Fruit fly (Drosophila melanogaster) whole organism, prepupa: ENCODE data around the gene CG34325.

Source experiments
- Blimp-1 ChIP-seq: fragments of 200-800 bp; sonication (Bioruptor generic); optimal IDR thresholded peaks from 3 replicates; lab custom pipeline; 2017; ENCODE audit warnings: missing biosample characterization, missing genetic modification characterization, mild to moderate bottlenecking, moderate library complexity, missing genetic modification reagents
- CG10669 ChIP-seq: fragments of 200-800 bp; sonication (Bioruptor generic); optimal IDR thresholded peaks from 3 replicates; lab custom pipeline; 2018; ENCODE audit warnings: missing biosample characterization, mild to moderate bottlenecking, missing genetic modification characterization, moderate library complexity
- CG11294 ChIP-seq: fragments of 200-800 bp; sonication (Bioruptor generic); IDR thresholded peaks from 2 replicates; pipeline ENCODE4 v1.3.6; 2022; ENCODE audit warnings: missing biosample characterization, missing genetic modification characterization
- CG11762 ChIP-seq: fragments of 200-800 bp; sonication (Bioruptor generic); optimal IDR thresholded peaks from 3 replicates; lab custom pipeline; 2016; ENCODE audit warnings: missing biosample characterization, missing genetic modification characterization; ENCODE audit not compliant: insufficient read depth
- CG16779 ChIP-seq: fragments of 200-800 bp; sonication (Bioruptor generic); optimal IDR thresholded peaks from 3 replicates; lab custom pipeline; 2017; ENCODE audit warnings: missing biosample characterization, mild to moderate bottlenecking, missing genetic modification characterization
- CG3032 ChIP-seq: fragments of 200-800 bp; optimal IDR thresholded peaks from 2 replicates; lab custom pipeline; 2019; ENCODE audit warnings: missing biosample characterization, mild to moderate bottlenecking, missing genetic modification characterization, moderate library complexity
- CG32006 ChIP-seq: fragments of 200-800 bp; sonication (Bioruptor generic); optimal IDR thresholded peaks from 3 replicates; lab custom pipeline; 2017; ENCODE audit warnings: missing biosample characterization, mild to moderate bottlenecking, missing genetic modification characterization
- CG4318 ChIP-seq: fragments of 200-800 bp; sonication (Bioruptor generic); optimal IDR thresholded peaks from 3 replicates; lab custom pipeline; 2017; ENCODE audit warnings: missing biosample characterization, mild to moderate bottlenecking, missing genetic modification characterization
- CG6854 ChIP-seq: fragments of 200-800 bp; sonication (Bioruptor generic); optimal IDR thresholded peaks from 2 replicates; lab custom pipeline; 2017; ENCODE audit warnings: missing biosample characterization, mild to moderate bottlenecking, missing genetic modification characterization
- CG7368 ChIP-seq: fragments of 200-800 bp; sonication (Bioruptor generic); optimal IDR thresholded peaks from 3 replicates; lab custom pipeline; 2016; ENCODE audit warnings: missing biosample characterization, missing genetic modification characterization
- CG8319 ChIP-seq: fragments of 200-800 bp; sonication (Bioruptor generic); optimal IDR thresholded peaks from 3 replicates; lab custom pipeline; 2016; ENCODE audit warnings: missing biosample characterization, missing genetic modification characterization
- CG9139 ChIP-seq: fragments of 200-800 bp; sonication (Bioruptor generic); optimal IDR thresholded peaks from 3 replicates; lab custom pipeline; 2017; ENCODE audit warnings: missing biosample characterization, mild to moderate bottlenecking, missing genetic modification characterization
- Eip75B ChIP-seq: fragments of 200-800 bp; sonication (Bioruptor generic); optimal IDR thresholded peaks from 3 replicates; lab custom pipeline; 2016; ENCODE audit warnings: missing biosample characterization, missing genetic modification characterization
- Eip78C ChIP-seq: fragments of 200-800 bp; sonication (Bioruptor generic); peaks from one replicate; lab custom pipeline; 2016; ENCODE audit warnings: missing biosample characterization, missing genetic modification characterization
- Ets21C ChIP-seq: fragments of 200-800 bp; sonication (Bioruptor generic); optimal IDR thresholded peaks from 3 replicates; lab custom pipeline; 2016; ENCODE audit warnings: missing biosample characterization, missing genetic modification characterization
- Ets96B ChIP-seq: fragments of 200-800 bp; optimal IDR thresholded peaks from 2 replicates; lab custom pipeline; 2019; ENCODE audit warnings: missing biosample characterization, mild to moderate bottlenecking, missing genetic modification characterization, moderate library complexity
- Hr38 ChIP-seq: sonication (Bioruptor generic); optimal IDR thresholded peaks from 2 replicates; lab custom pipeline; 2016; ENCODE audit warnings: missing biosample characterization, missing genetic modification characterization
- Hr39 ChIP-seq: fragments of 200-800 bp; sonication (Bioruptor generic); optimal IDR thresholded peaks from 2 replicates; lab custom pipeline; 2016; ENCODE audit warnings: missing biosample characterization, missing genetic modification characterization
- Hr4 ChIP-seq: fragments of 200-800 bp; sonication (Bioruptor generic); optimal IDR thresholded peaks from 3 replicates; lab custom pipeline; 2016; ENCODE audit warnings: missing biosample characterization, missing genetic modification characterization
- Met ChIP-seq: fragments of 200-800 bp; sonication (Bioruptor generic); optimal IDR thresholded peaks from 3 replicates; lab custom pipeline; 2016; ENCODE audit warnings: missing biosample characterization, missing genetic modification characterization
- Smox ChIP-seq: fragments of 200-800 bp; sonication (Bioruptor generic); optimal IDR thresholded peaks from 3 replicates; lab custom pipeline; 2016; ENCODE audit warnings: missing biosample characterization, missing genetic modification characterization
- Sox14 ChIP-seq: fragments of 200-800 bp; sonication (Bioruptor generic); optimal IDR thresholded peaks from 3 replicates; lab custom pipeline; 2016; ENCODE audit warnings: missing biosample characterization, missing genetic modification characterization
- Sox15 ChIP-seq: fragments of 200-800 bp; sonication (Bioruptor generic); optimal IDR thresholded peaks from 3 replicates; lab custom pipeline; 2016; ENCODE audit warnings: missing biosample characterization, missing genetic modification characterization
- achi ChIP-seq: fragments of 200-800 bp; sonication (Bioruptor generic); optimal IDR thresholded peaks from 3 replicates; lab custom pipeline; 2016; ENCODE audit warnings: missing biosample characterization, missing genetic modification characterization
- cyc ChIP-seq: fragments of 200-800 bp; sonication (Bioruptor generic); optimal IDR thresholded peaks from 3 replicates; lab custom pipeline; 2016; ENCODE audit warnings: missing biosample characterization, missing genetic modification characterization
- dac ChIP-seq: fragments of 200-800 bp; sonication (Bioruptor generic); optimal IDR thresholded peaks from 2 replicates; lab custom pipeline; 2017; ENCODE audit warnings: missing biosample characterization, mild to moderate bottlenecking, missing genetic modification characterization
- dsx ChIP-seq: fragments of 200-800 bp; optimal IDR thresholded peaks from 3 replicates; lab custom pipeline; 2019; ENCODE audit warnings: missing biosample characterization, mild to moderate bottlenecking, missing genetic modification characterization, moderate library complexity; ENCODE audit not compliant: poor library complexity, severe bottlenecking
- eg ChIP-seq: fragments of 200-800 bp; sonication (Bioruptor generic); IDR thresholded peaks from 3 replicates; pipeline ENCODE4 v1.3.6; 2022; ENCODE audit warnings: missing biosample characterization, missing genetic modification characterization
- net ChIP-seq: fragments of 200-800 bp; sonication (Bioruptor generic); optimal IDR thresholded peaks from 3 replicates; lab custom pipeline; 2016; ENCODE audit warnings: missing biosample characterization, missing genetic modification characterization
- pdm3 ChIP-seq: fragments of 200-800 bp; sonication (Bioruptor generic); optimal IDR thresholded peaks from 3 replicates; lab custom pipeline; 2016; ENCODE audit warnings: missing biosample characterization, missing genetic modification characterization
- salr ChIP-seq, 2 experiments: fragments of 200-800 bp; sonication (Bioruptor generic); optimal IDR thresholded peaks; 3 replicates each; lab custom pipeline; 2016 to 2018; ENCODE audit warnings: missing biosample characterization in 2 of 2, missing genetic modification characterization in 2 of 2, mild to moderate bottlenecking in 1 of 2
- spab ChIP-seq: fragments of 200-800 bp; sonication (Bioruptor generic); optimal IDR thresholded peaks from 2 replicates; lab custom pipeline; 2017; ENCODE audit warnings: missing biosample characterization, mild to moderate bottlenecking, missing genetic modification characterization, missing genetic modification reagents
- ss ChIP-seq, 2 experiments: fragments of 200-800 bp; sonication (Bioruptor generic); optimal IDR thresholded peaks; 2 replicates in 1 of 2; 3 replicates in 1 of 2; lab custom pipeline; 2017 to 2018; ENCODE audit warnings: mild to moderate bottlenecking in 2 of 2, missing biosample characterization in 2 of 2, missing genetic modification characterization in 2 of 2, moderate library complexity in 1 of 2
- svp ChIP-seq: fragments of 200-800 bp; sonication (Bioruptor generic); peaks from one replicate; lab custom pipeline; 2016; ENCODE audit warnings: missing biosample characterization, missing genetic modification characterization
- vri ChIP-seq: fragments of 200-800 bp; sonication (Bioruptor generic); optimal IDR thresholded peaks from 3 replicates; lab custom pipeline; 2016; ENCODE audit warnings: missing biosample characterization, mild to moderate bottlenecking, missing genetic modification characterization

The CG34325 gene

dm6 chrX:16688106-16688459 is 33.1 kb downstream of the CG34325 start:
- TF ChIP-seq Ets21C (GFP tag; lab: Kevin White, UChicago) (no peak), CG4318 (no peak), Hr39 (GFP tag; lab: Kevin White, UChicago) (no peak), CG11762 (GFP tag; lab: Kevin White, UChicago) (no peak), spab (GFP tag; lab: Kevin White, UChicago) (no peak), net (GFP tag; lab: Kevin White, UChicago) (no peak), CG10669 (GFP tag; lab: Kevin White, UChicago) (no peak), CG9139 (GFP tag; lab: Kevin White, UChicago) (no peak), Hr38 (GFP tag; lab: Kevin White, UChicago) (no peak), CG16779 (no peak), Smox (GFP tag; lab: Kevin White, UChicago) (no peak), CG11294 (GFP tag; lab: Robert Waterston, UW) (no peak), Blimp-1 (no peak), CG7368 (no peak), CG6854 (GFP tag; lab: Kevin White, UChicago) (no peak), ss (GFP tag; optimal IDR thresholded peaks at IDR 0.05; lab: Kevin White, UChicago) (no peak)

- TF ChIP-seq svp (GFP tag; lab: Kevin White, UChicago) = no peak
- TF ChIP-seq eg (GFP tag; lab: Robert Waterston, UW) = no peak
- TF ChIP-seq CG9139 (GFP tag; lab: Kevin White, UChicago) = no peak
- TF ChIP-seq salr (GFP tag; optimal IDR thresholded peaks at IDR 0.05; lab: Kevin White, UChicago) = no peak
- no peak for TF ChIP-seq Sox15 (GFP tag; lab: Kevin White, UChicago)
- no peak for TF ChIP-seq achi (GFP tag; lab: Kevin White, UChicago)
- no peak for TF ChIP-seq vri (GFP tag; lab: Kevin White, UChicago)
- TF ChIP-seq dac (GFP tag; lab: Kevin White, UChicago) = no peak
- TF ChIP-seq CG8319 (GFP tag; lab: Kevin White, UChicago) = no peak
- TF ChIP-seq cyc (GFP tag; lab: Kevin White, UChicago) = no peak
- TF ChIP-seq CG3032 (tag; lab: Kevin White, UChicago) = no peak
- TF ChIP-seq CG7368 = no peak
- no peak for TF ChIP-seq Ets96B (tag; lab: Kevin White, UChicago)
- no peak for TF ChIP-seq Eip75B (GFP tag; lab: Kevin White, UChicago)
- TF ChIP-seq, all 60 proteins: peak for 0
These were observed 33.7 kb downstream of the CG34325 start for dm6 chrX:16687400-16688105.

- peak; percentile 35 for TF ChIP-seq Sox14 (GFP tag; lab: Kevin White, UChicago)
- TF ChIP-seq Hr4 (GFP tag; lab: Kevin White, UChicago) = no peak
- TF ChIP-seq CG32006 = no peak
- TF ChIP-seq pdm3 (GFP tag; lab: Kevin White, UChicago) = peak; percentile 5
- TF ChIP-seq achi (GFP tag; lab: Kevin White, UChicago) = peak; percentile 29
- peak; percentile 21 for TF ChIP-seq Eip78C (GFP tag; lab: Kevin White, UChicago)
- peak; percentile 93 for TF ChIP-seq dsx (GFP tag; lab: Kevin White, UChicago)
- TF ChIP-seq, all 60 proteins: peak for 5
These were observed 37.4 kb downstream of the CG34325 start, which contains the start of gene Axs for dm6 chrX:16683765-16684164. Axs (minus strand) TSS chrX:16683895.

- TF ChIP-seq Met (GFP tag; lab: Kevin White, UChicago) (no peak), ss (GFP tag; optimal IDR thresholded peaks at IDR 0.05; lab: Kevin White, UChicago) (no peak), salr (GFP tag; optimal IDR thresholded peaks at IDR 0.05; lab: Kevin White, UChicago) (no peak), Ets21C (GFP tag; lab: Kevin White, UChicago) (no peak), vri (GFP tag; lab: Kevin White, UChicago) (no peak), achi (GFP tag; lab: Kevin White, UChicago) (no peak)
These were observed 42.3 kb downstream of the CG34325 start, which contains the start of the genes CG13010 and sing for dm6 chrX:16678845-16679347. CG13010 (minus strand) TSS chrX:16678945. sing (plus strand) TSS chrX:16679297.
